Worm (Caenorhabditis elegans) whole organism, mixed stage, embryonic: ENCODE data around the gene set-17.

Experiments
- M03D4.4 ChIP-seq: sonication (generic microtip); optimal IDR thresholded peaks from 2 replicates; lab custom pipeline; 2017; ENCODE audit warnings: mild to moderate bottlenecking, missing genetic modification characterization, missing compliant biosample characterization
- elt-3 ChIP-seq: fragments of 150-350 bp; optimal IDR thresholded peaks from 2 replicates; lab custom pipeline; 2014; ENCODE audit warnings: missing biosample characterization, missing genetic modification characterization
- lin-32 ChIP-seq: fragments of 200-800 bp; sonication (Bioruptor generic); optimal IDR thresholded peaks from 2 replicates; lab custom pipeline; 2018; ENCODE audit warnings: mild to moderate bottlenecking, missing genetic modification characterization, missing compliant biosample characterization
- mls-2 ChIP-seq: sonication (generic microtip); optimal IDR thresholded peaks from 2 replicates; lab custom pipeline; 2016; ENCODE audit warnings: mild to moderate bottlenecking, missing genetic modification characterization, moderate library complexity, missing compliant biosample characterization
- nhr-12 ChIP-seq: fragments of 150-350 bp; optimal IDR thresholded peaks from 2 replicates; lab custom pipeline; 2014; ENCODE audit warnings: missing biosample characterization, missing genetic modification characterization
- nhr-2 ChIP-seq: fragments of 150-350 bp; optimal IDR thresholded peaks from 2 replicates; lab custom pipeline; 2014; ENCODE audit warnings: missing biosample characterization, missing genetic modification characterization
- nhr-237 ChIP-seq: fragments of 150-350 bp; optimal IDR thresholded peaks from 2 replicates; lab custom pipeline; 2014; ENCODE audit warnings: missing biosample characterization, missing genetic modification characterization
- nhr-28 ChIP-seq: fragments of 150-350 bp; optimal IDR thresholded peaks from 2 replicates; lab custom pipeline; 2014; ENCODE audit warnings: missing biosample characterization, missing genetic modification characterization
- pha-4 ChIP-seq: fragments of 150-350 bp; optimal IDR thresholded peaks from 2 replicates; lab custom pipeline; 2018; ENCODE audit warnings: missing biosample characterization, missing genetic modification reagents, missing genetic modification characterization
- sem-2 ChIP-seq: fragments of 200-800 bp; sonication (Bioruptor generic); optimal IDR thresholded peaks from 2 replicates; lab custom pipeline; 2018; ENCODE audit warnings: mild to moderate bottlenecking, missing genetic modification characterization, missing compliant biosample characterization
- unc-39 ChIP-seq: fragments of 150-350 bp; optimal IDR thresholded peaks from 2 replicates; lab custom pipeline; 2014; ENCODE audit warnings: missing biosample characterization, missing genetic modification characterization

ce11 chrII:8914654-8915053, 25.6 kb downstream of the set-17 start:
- TF ChIP-seq sem-2 (GFP tag; lab: Kevin White, UChicago): no peak
- no peak for TF ChIP-seq M03D4.4 (tag; lab: Kevin White, UChicago)
- no peak for TF ChIP-seq nhr-237 (tag; lab: Kevin White, UChicago)
- no peak for TF ChIP-seq elt-3 (tag; lab: Kevin White, UChicago)
- TF ChIP-seq nhr-12 (tag; lab: Kevin White, UChicago): no peak
- TF ChIP-seq pha-4 (tag; lab: Kevin White, UChicago): no peak
- no peak for TF ChIP-seq nhr-28 (tag; lab: Kevin White, UChicago)
- no peak for TF ChIP-seq mls-2
- TF ChIP-seq lin-32 (GFP tag; lab: Kevin White, UChicago): no peak
- TF ChIP-seq unc-39: no peak
- no peak for TF ChIP-seq nhr-2 (tag; lab: Kevin White, UChicago)
